In the genomic region with DNA sequence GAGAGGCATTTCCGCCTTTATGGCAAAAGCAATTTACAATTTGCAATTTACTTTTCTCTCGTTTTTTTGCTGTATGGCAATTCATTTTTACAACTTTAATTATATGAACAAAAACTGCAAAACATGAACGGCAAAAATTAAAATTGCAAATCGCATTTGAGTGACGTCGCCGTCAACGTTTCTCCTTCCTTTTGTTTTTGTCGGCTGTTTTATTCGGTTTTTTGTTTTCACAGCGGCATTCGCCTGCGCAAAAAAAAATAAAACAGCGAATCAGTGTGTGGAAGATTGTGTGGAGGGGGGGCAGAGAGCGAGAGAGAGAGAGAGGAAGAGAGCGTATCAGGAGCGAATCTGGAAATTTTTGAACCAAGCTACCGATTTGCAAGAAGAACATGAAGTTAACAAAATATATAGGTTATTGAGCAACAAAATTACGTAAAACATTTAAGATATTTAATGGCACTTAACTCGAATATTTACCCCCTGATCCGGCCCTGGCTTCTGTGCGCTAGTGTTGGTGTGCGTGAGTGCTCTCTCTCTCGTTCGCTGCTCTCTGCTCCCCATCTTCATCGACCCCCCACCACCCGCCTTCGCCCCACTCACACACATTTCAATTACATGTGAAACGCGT, we compare ENCODE assay signal across 7 fruit fly cellular contexts.
A peak's percentile ranks its signal among the peaks of the same experiment; 100 is the strongest.
TF ChIP-seq lines count a peak whose summit lies in the region.

No protein-coding gene starts in this region.

- peak; percentile 71 for TF ChIP-seq CTCF in whole organism, embryonic (GFP tag; optimal IDR thresholded peaks at IDR 0.05; lab: Kevin White, UChicago)

TF ChIP-seq in Kc167, 6 proteins besides CTCF, POLR2A, EP300 and RAD21:
- TF ChIP-seq ttk (optimal IDR thresholded peaks at IDR 0.05; lab: Kevin White, UChicago) (no peak), psq (optimal IDR thresholded peaks at IDR 0.05; lab: Kevin White, UChicago) (peak; percentile 96), h (optimal IDR thresholded peaks at IDR 0.05; lab: Kevin White, UChicago) (peak; percentile 72), insv (optimal IDR thresholded peaks at IDR 0.05; lab: Kevin White, UChicago) (peak; percentile 56), Myc (optimal IDR thresholded peaks at IDR 0.05; lab: Kevin White, UChicago) (no peak), Sin3A (optimal IDR thresholded peaks at IDR 0.05; lab: Kevin White, UChicago) (no peak)

TF ChIP-seq in whole organism, 6 proteins besides CTCF, POLR2A, EP300 and RAD21:
- peak; percentile 35 for TF ChIP-seq psq (optimal IDR thresholded peaks at IDR 0.05; lab: Kevin White, UChicago)
- TF ChIP-seq Dll (optimal IDR thresholded peaks at IDR 0.05; lab: Kevin White, UChicago), result no peak
TF ChIP-seq in whole organism: peak in this region for 1.

TF ChIP-seq in whole organism, adult, 20 proteins besides CTCF, POLR2A, EP300 and RAD21 (continues in another document):
- TF ChIP-seq CG1620 (GFP tag; optimal IDR thresholded peaks at IDR 0.05; lab: Kevin White, UChicago) (peak; percentile 94), bab1 (GFP tag; optimal IDR thresholded peaks at IDR 0.05; lab: Kevin White, UChicago) (peak; percentile 91), cnc (optimal IDR thresholded peaks at IDR 0.05; lab: Kevin White, UChicago) (no peak), Crg-1 (GFP tag; optimal IDR thresholded peaks at IDR 0.05; lab: Kevin White, UChicago) (peak; percentile 98), ovo (GFP tag; optimal IDR thresholded peaks at IDR 0.05; lab: Kevin White, UChicago) (peak; percentile 38), toe (GFP tag; optimal IDR thresholded peaks at IDR 0.05; lab: Kevin White, UChicago) (peak; percentile 88), pad (GFP tag; optimal IDR thresholded peaks at IDR 0.05; lab: Kevin White, UChicago) (peak; percentile 94), Mnt (GFP tag; optimal IDR thresholded peaks at IDR 0.05; lab: Kevin White, UChicago) (peak; percentile 94), CG12768 (GFP tag; optimal IDR thresholded peaks at IDR 0.05; lab: Kevin White, UChicago) (peak; percentile 96), CG14711 (tag; optimal IDR thresholded peaks at IDR 0.05; lab: Kevin White, UChicago) (peak; percentile 96), CG7045 (GFP tag; optimal IDR thresholded peaks at IDR 0.05; lab: Kevin White, UChicago) (peak; percentile 92), CG33017 (tag; optimal IDR thresholded peaks at IDR 0.05; lab: Kevin White, UChicago) (peak; percentile 96), CG7101 (tag; optimal IDR thresholded peaks at IDR 0.05; lab: Kevin White, UChicago) (peak; percentile 99), cic (GFP tag; optimal IDR thresholded peaks at IDR 0.05; lab: Kevin White, UChicago) (peak; percentile 90), kay (GFP tag; lab: Kevin White, UChicago; ENCODE audit: borderline replicate concordance) (peak; percentile 96)

TF ChIP-seq in whole organism, embryonic, 481 proteins besides CTCF, POLR2A, EP300 and RAD21 (continues in another document):
- TF ChIP-seq CG10321 (GFP tag; IDR thresholded peaks at IDR 0.05; lab: Robert Waterston, UW) (peak; percentile 88), seq (GFP tag; IDR thresholded peaks at IDR 0.05; lab: Robert Waterston, UW) (peak; percentile 99), CG14667 (GFP tag; IDR thresholded peaks at IDR 0.05; lab: Robert Waterston, UW) (peak; percentile 99), Usf (GFP tag; optimal IDR thresholded peaks at IDR 0.05; lab: Kevin White, UChicago) (peak; percentile 98), CG4282 (GFP tag; optimal IDR thresholded peaks at IDR 0.05; lab: Kevin White, UChicago) (peak; percentile 96), CG11085 (GFP tag; IDR thresholded peaks at IDR 0.05; lab: Robert Waterston, UW) (peak; percentile 99), Dad (GFP tag; optimal IDR thresholded peaks at IDR 0.05; lab: Kevin White, UChicago) (peak; percentile 99), CG9797 (GFP tag; optimal IDR thresholded peaks at IDR 0.05; lab: Kevin White, UChicago) (peak; percentile 57), CG32532 (GFP tag; IDR thresholded peaks at IDR 0.05; lab: Robert Waterston, UW) (peak; percentile 100), gsb-n (tag; optimal IDR thresholded peaks at IDR 0.05; lab: Kevin White, UChicago) (peak; percentile 97), Myb (GFP tag; optimal IDR thresholded peaks at IDR 0.05; lab: Kevin White, UChicago) (peak; percentile 94), bsh (GFP tag; optimal IDR thresholded peaks at IDR 0.05; lab: Kevin White, UChicago) (peak; percentile 99), zen (tag; optimal IDR thresholded peaks at IDR 0.05; lab: Kevin White, UChicago) (peak; percentile 97), ro (GFP tag; IDR thresholded peaks at IDR 0.05; lab: Robert Waterston, UW) (peak; percentile 99), Spps (tag; optimal IDR thresholded peaks at IDR 0.05; lab: Kevin White, UChicago) (peak; percentile 94)

TF ChIP-seq in whole organism, prepupa, 60 proteins besides CTCF, POLR2A, EP300 and RAD21 (continues in another document):
- TF ChIP-seq CG8632 (GFP tag; optimal IDR thresholded peaks at IDR 0.05; lab: Kevin White, UChicago), result peak; percentile 99
- peak; percentile 100 for TF ChIP-seq CG32006 (GFP tag; optimal IDR thresholded peaks at IDR 0.05; lab: Kevin White, UChicago)
- TF ChIP-seq dsx (GFP tag; optimal IDR thresholded peaks at IDR 0.05; lab: Kevin White, UChicago; ENCODE audit: poor library complexity, severe bottlenecking), result peak; percentile 98
- peak; percentile 99 for TF ChIP-seq CG11762 (GFP tag; optimal IDR thresholded peaks at IDR 0.05; lab: Kevin White, UChicago; ENCODE audit: insufficient read depth)
- TF ChIP-seq CG16779 (tag; optimal IDR thresholded peaks at IDR 0.05; lab: Kevin White, UChicago), result peak; percentile 99
- TF ChIP-seq CG6808 (GFP tag; optimal IDR thresholded peaks at IDR 0.05; lab: Kevin White, UChicago), result peak; percentile 99
- peak; percentile 99 for TF ChIP-seq CG6276 (GFP tag; optimal IDR thresholded peaks at IDR 0.05; lab: Kevin White, UChicago)
- TF ChIP-seq Sox14 (GFP tag; optimal IDR thresholded peaks at IDR 0.05; lab: Kevin White, UChicago), result peak; percentile 100
- peak; percentile 99 for TF ChIP-seq Ets21C (GFP tag; optimal IDR thresholded peaks at IDR 0.05; lab: Kevin White, UChicago)
- peak; percentile 99 for TF ChIP-seq Sox15 (GFP tag; optimal IDR thresholded peaks at IDR 0.05; lab: Kevin White, UChicago)
- TF ChIP-seq CG6163 (GFP tag; IDR thresholded peaks at IDR 0.05; lab: Robert Waterston, UW), result peak; percentile 100
- peak; percentile 96 for TF ChIP-seq Blimp-1 (GFP tag; optimal IDR thresholded peaks at IDR 0.05; lab: Kevin White, UChicago)
- peak; percentile 99 for TF ChIP-seq CG1621 (tag; optimal IDR thresholded peaks at IDR 0.05; lab: Kevin White, UChicago)
- peak; percentile 99 for TF ChIP-seq CG10669 (GFP tag; optimal IDR thresholded peaks at IDR 0.05; lab: Kevin White, UChicago)
- TF ChIP-seq acj6 (GFP tag; optimal IDR thresholded peaks at IDR 0.05; lab: Kevin White, UChicago), result peak; percentile 100

TF ChIP-seq in whole organism, pupa, 21 proteins besides CTCF, POLR2A, EP300 and RAD21 (continues in another document):
- TF ChIP-seq Pif1A (GFP tag; optimal IDR thresholded peaks at IDR 0.05; lab: Kevin White, UChicago), result peak; percentile 99
- peak; percentile 100 for TF ChIP-seq Ets98B (GFP tag; IDR thresholded peaks at IDR 0.05; lab: Robert Waterston, UW)
- TF ChIP-seq CG8301 (tag; optimal IDR thresholded peaks at IDR 0.05; lab: Kevin White, UChicago), result peak; percentile 99
- TF ChIP-seq CG32121 (GFP tag; IDR thresholded peaks at IDR 0.05; lab: Robert Waterston, UW), result peak; percentile 100
- peak; percentile 99 for TF ChIP-seq Pif1B (GFP tag; optimal IDR thresholded peaks at IDR 0.05; lab: Kevin White, UChicago)
- peak; percentile 100 for TF ChIP-seq Snoo (tag; optimal IDR thresholded peaks at IDR 0.05; lab: Kevin White, UChicago)
- peak; percentile 100 for TF ChIP-seq fd96Ca (GFP tag; IDR thresholded peaks at IDR 0.05; lab: Robert Waterston, UW)
- TF ChIP-seq CG15710 (tag; optimal IDR thresholded peaks at IDR 0.05; lab: Kevin White, UChicago), result peak; percentile 99
- peak; percentile 100 for TF ChIP-seq CG14655 (GFP tag; optimal IDR thresholded peaks at IDR 0.05; lab: Kevin White, UChicago)
- peak; percentile 99 for TF ChIP-seq CG8159 (tag; optimal IDR thresholded peaks at IDR 0.05; lab: Kevin White, UChicago)
- TF ChIP-seq rn (GFP tag; IDR thresholded peaks at IDR 0.05; lab: Robert Waterston, UW), result peak; percentile 99
- peak; percentile 92 for TF ChIP-seq EcR (GFP tag; optimal IDR thresholded peaks at IDR 0.05; lab: Kevin White, UChicago)
- peak; percentile 98 for TF ChIP-seq D1 (tag; optimal IDR thresholded peaks at IDR 0.05; lab: Kevin White, UChicago)
- peak; percentile 100 for TF ChIP-seq CG4496 (GFP tag; IDR thresholded peaks at IDR 0.05; lab: Robert Waterston, UW)
- peak; percentile 99 for TF ChIP-seq gl (tag; optimal IDR thresholded peaks at IDR 0.05; lab: Kevin White, UChicago)
- TF ChIP-seq CG12605 (GFP tag; IDR thresholded peaks at IDR 0.05; lab: Robert Waterston, UW), result peak; percentile 99
- peak; percentile 99 for TF ChIP-seq CG34367 (tag; optimal IDR thresholded peaks at IDR 0.05; lab: Kevin White, UChicago)

TF ChIP-seq in whole organism, wandering third instar larva, 38 proteins besides CTCF, POLR2A, EP300 and RAD21 (continues in another document):
- peak; percentile 99 for TF ChIP-seq Hnf4 (GFP tag; optimal IDR thresholded peaks at IDR 0.05; lab: Kevin White, UChicago)
- TF ChIP-seq CrebA (GFP tag; optimal IDR thresholded peaks at IDR 0.05; lab: Kevin White, UChicago; ENCODE audit: borderline replicate concordance), result no peak
- TF ChIP-seq OdsH (GFP tag; optimal IDR thresholded peaks at IDR 0.05; lab: Kevin White, UChicago), result peak; percentile 99
- TF ChIP-seq HLH106 (tag; optimal IDR thresholded peaks at IDR 0.05; lab: Kevin White, UChicago), result peak; percentile 100
- TF ChIP-seq Dfd (GFP tag; optimal IDR thresholded peaks at IDR 0.05; lab: Kevin White, UChicago), result peak; percentile 87
- TF ChIP-seq Dif (GFP tag; optimal IDR thresholded peaks at IDR 0.05; lab: Kevin White, UChicago; ENCODE audit: partially characterized antibody), result peak; percentile 54
- no peak for TF ChIP-seq lola (GFP tag; optimal IDR thresholded peaks at IDR 0.05; lab: Kevin White, UChicago)
- peak; percentile 87 for TF ChIP-seq jim (GFP tag; optimal IDR thresholded peaks at IDR 0.05; lab: Kevin White, UChicago)
- TF ChIP-seq N (GFP tag; optimal IDR thresholded peaks at IDR 0.05; lab: Kevin White, UChicago), result peak; percentile 23
- TF ChIP-seq fru (GFP tag; optimal IDR thresholded peaks at IDR 0.05; lab: Kevin White, UChicago), result peak; percentile 100
- peak; percentile 99 for TF ChIP-seq br (GFP tag; optimal IDR thresholded peaks at IDR 0.05; lab: Kevin White, UChicago)
- TF ChIP-seq Jra (GFP tag; optimal IDR thresholded peaks at IDR 0.05; lab: Kevin White, UChicago), result peak; percentile 98
- no peak for TF ChIP-seq usp (GFP tag; optimal IDR thresholded peaks at IDR 0.05; lab: Kevin White, UChicago)
- peak; percentile 100 for TF ChIP-seq psq (GFP tag; optimal IDR thresholded peaks at IDR 0.05; lab: Kevin White, UChicago)
- TF ChIP-seq foxo (GFP tag; optimal IDR thresholded peaks at IDR 0.05; lab: Kevin White, UChicago), result peak; percentile 92 to 100
- peak; percentile 93 for TF ChIP-seq Rel (GFP tag; optimal IDR thresholded peaks at IDR 0.05; lab: Kevin White, UChicago)
- TF ChIP-seq Rel (tag; optimal IDR thresholded peaks at IDR 0.05; lab: Kevin White, UChicago), result peak; percentile 95
- TF ChIP-seq sv (GFP tag; optimal IDR thresholded peaks at IDR 0.05; lab: Kevin White, UChicago), result peak; percentile 98
- TF ChIP-seq CG32264 (GFP tag; optimal IDR thresholded peaks at IDR 0.05; lab: Kevin White, UChicago), result peak; percentile 97
